Worm (Caenorhabditis elegans) whole organism, L4 larva: ENCODE results near the gene nhr-256.

Source experiments
- R02D3.7 ChIP-seq: fragments of 150-350 bp; sonication (generic microtip); optimal IDR thresholded peaks from 3 replicates; lab custom pipeline; 2014; ENCODE audit warnings: missing biosample characterization, missing genetic modification characterization
- T20F7.1 ChIP-seq: fragments of 200-800 bp; sonication (Bioruptor generic); optimal IDR thresholded peaks from 2 replicates; lab custom pipeline; 2018; ENCODE audit warnings: mild to moderate bottlenecking, missing genetic modification characterization, missing compliant biosample characterization
- Y105C5A.15 ChIP-seq: fragments of 200-800 bp; sonication (Bioruptor generic); IDR thresholded peaks from 2 replicates; pipeline ENCODE4 v1.3.6; 2022; ENCODE audit warnings: missing genetic modification characterization, missing compliant biosample characterization
- Y5F2A.4 ChIP-seq: fragments of 200-800 bp; sonication (Bioruptor generic); optimal IDR thresholded peaks from 2 replicates; lab custom pipeline; 2018; ENCODE audit warnings: mild to moderate bottlenecking, missing genetic modification characterization, missing compliant biosample characterization
- ZK546.5 ChIP-seq, 2 experiments: sonication (generic microtip); optimal IDR thresholded peaks; 2 replicates each; lab custom pipeline; 2017; ENCODE audit warnings: missing biosample characterization in 2 of 2, missing genetic modification characterization in 2 of 2
- aha-1 ChIP-seq: fragments of 150-350 bp; peaks from one replicate; lab custom pipeline; 2014; ENCODE audit warnings: missing biosample characterization, missing genetic modification characterization
- aly-2 ChIP-seq: sonication (generic microtip); optimal IDR thresholded peaks from 2 replicates; lab custom pipeline; 2018; ENCODE audit warnings: missing biosample characterization, missing genetic modification characterization
- attf-4 ChIP-seq: sonication (generic microtip); optimal IDR thresholded peaks from 3 replicates; lab custom pipeline; 2017; ENCODE audit warnings: missing biosample characterization, missing genetic modification characterization
- ceh-28 ChIP-seq: fragments of 150-350 bp; optimal IDR thresholded peaks from 2 replicates; lab custom pipeline; 2014; ENCODE audit warnings: missing biosample characterization, missing genetic modification reagents, missing genetic modification characterization
- ceh-44 ChIP-seq: fragments of 200-800 bp; sonication (Bioruptor generic); IDR thresholded peaks from 2 replicates; pipeline ENCODE4 v1.3.6; 2022; ENCODE audit warnings: missing genetic modification reagents, missing genetic modification characterization, missing compliant biosample characterization
- ceh-82 ChIP-seq: sonication (generic microtip); optimal IDR thresholded peaks from 2 replicates; lab custom pipeline; 2017; ENCODE audit warnings: missing biosample characterization, missing genetic modification characterization
- cey-2 ChIP-seq: sonication (generic microtip); optimal IDR thresholded peaks from 3 replicates; lab custom pipeline; 2017; ENCODE audit warnings: missing genetic modification characterization, mild to moderate bottlenecking, missing compliant biosample characterization, antibody characterized with exemption, borderline replicate concordance; ENCODE audit not compliant: insufficient read depth
- ctbp-1 ChIP-seq: fragments of 200-800 bp; sonication (Bioruptor generic); IDR thresholded peaks from 2 replicates; pipeline ENCODE4 v1.3.6; 2022; ENCODE audit warnings: missing genetic modification reagents, missing genetic modification characterization, missing compliant biosample characterization
- daf-12 ChIP-seq: fragments of 150-350 bp; optimal IDR thresholded peaks from 2 replicates; lab custom pipeline; 2014; ENCODE audit warnings: missing biosample characterization, missing genetic modification reagents, missing genetic modification characterization
- daf-16 ChIP-seq, 3 experiments: sonication (generic microtip); optimal IDR thresholded peaks; 2 replicates each; lab custom pipeline; 2016 to 2017; ENCODE audit warnings: missing genetic modification characterization in 3 of 3, missing genetic modification reagents in 3 of 3, mild to moderate bottlenecking in 2 of 3, missing compliant biosample characterization in 2 of 3, missing biosample characterization in 1 of 3, moderate library complexity in 1 of 3
- daf-19 ChIP-seq: fragments of 200-800 bp; sonication (Bioruptor generic); conservative IDR thresholded peaks from 2 replicates; pipeline ENCODE4 v1.3.6; 2022; ENCODE audit warnings: missing genetic modification characterization, missing compliant biosample characterization
- dmd-6 ChIP-seq: fragments of 200-800 bp; sonication (Bioruptor generic); IDR thresholded peaks from 2 replicates; pipeline ENCODE4 v1.3.6; 2022; ENCODE audit warnings: missing genetic modification reagents, missing genetic modification characterization, missing compliant biosample characterization
- dmd-8 ChIP-seq: fragments of 200-800 bp; sonication (Bioruptor generic); IDR thresholded peaks from 2 replicates; pipeline ENCODE4 v1.3.6; 2022; ENCODE audit warnings: missing genetic modification characterization, missing compliant biosample characterization
- dmd-9 ChIP-seq: fragments of 200-800 bp; sonication (Bioruptor generic); IDR thresholded peaks from 2 replicates; pipeline ENCODE4 v1.3.6; 2022; ENCODE audit warnings: missing genetic modification reagents, missing genetic modification characterization, missing compliant biosample characterization
- duxl-1 ChIP-seq: sonication (generic microtip); optimal IDR thresholded peaks from 2 replicates; lab custom pipeline; 2016; ENCODE audit warnings: mild to moderate bottlenecking, missing genetic modification characterization, moderate library complexity, missing compliant biosample characterization; ENCODE audit not compliant: poor library complexity
- egl-27 ChIP-seq: sonication (generic microtip); optimal IDR thresholded peaks from 3 replicates; lab custom pipeline; 2017; ENCODE audit warnings: missing biosample characterization, missing genetic modification reagents, missing genetic modification characterization
- egl-43 ChIP-seq: fragments of 200-800 bp; sonication (Bioruptor generic); IDR thresholded peaks from 2 replicates; pipeline ENCODE4 v1.3.6; 2022; ENCODE audit warnings: missing genetic modification reagents, missing genetic modification characterization, missing compliant biosample characterization
- fkh-10 ChIP-seq: fragments of 150-350 bp; optimal IDR thresholded peaks from 2 replicates; lab custom pipeline; 2014; ENCODE audit warnings: missing biosample characterization, missing genetic modification reagents, missing genetic modification characterization
- fos-1 ChIP-seq: fragments of 150-350 bp; optimal IDR thresholded peaks from 2 replicates; lab custom pipeline; 2014; ENCODE audit warnings: missing biosample characterization, missing genetic modification characterization
- gei-8 ChIP-seq: fragments of 200-800 bp; sonication (Bioruptor generic); optimal IDR thresholded peaks from 2 replicates; lab custom pipeline; 2018; ENCODE audit warnings: mild to moderate bottlenecking, missing genetic modification characterization, missing compliant biosample characterization
- hlh-30 ChIP-seq: sonication (generic microtip); optimal IDR thresholded peaks from 2 replicates; lab custom pipeline; 2017; ENCODE audit warnings: antibody characterized with exemption, mild to moderate bottlenecking, missing genetic modification characterization, missing compliant biosample characterization; ENCODE audit not compliant: insufficient read depth
- hmg-1.1 ChIP-seq: fragments of 200-800 bp; sonication (Bioruptor generic); IDR thresholded peaks from 2 replicates; pipeline ENCODE4 v1.3.6; 2022; ENCODE audit warnings: missing genetic modification reagents, missing genetic modification characterization, missing compliant biosample characterization
- madf-9 ChIP-seq: fragments of 200-800 bp; sonication (Bioruptor generic); conservative IDR thresholded peaks from 2 replicates; pipeline ENCODE4 v1.3.6; 2022; ENCODE audit warnings: missing genetic modification reagents, missing genetic modification characterization, missing compliant biosample characterization
- nhr-10 ChIP-seq: fragments of 150-350 bp; optimal IDR thresholded peaks from 2 replicates; lab custom pipeline; 2014; ENCODE audit warnings: missing biosample characterization, missing genetic modification characterization
- nhr-102 ChIP-seq: sonication (generic microtip); optimal IDR thresholded peaks from 2 replicates; lab custom pipeline; 2016; ENCODE audit warnings: mild to moderate bottlenecking, missing genetic modification characterization, moderate library complexity, missing compliant biosample characterization
- nhr-25 ChIP-seq: sonication (generic microtip); optimal IDR thresholded peaks from 2 replicates; lab custom pipeline; 2017; ENCODE audit warnings: missing genetic modification characterization, mild to moderate bottlenecking, missing compliant biosample characterization, antibody characterized with exemption, moderate library complexity, borderline replicate concordance; ENCODE audit not compliant: insufficient read depth
- nhr-28 ChIP-seq: fragments of 150-350 bp; optimal IDR thresholded peaks from 2 replicates; lab custom pipeline; 2014; ENCODE audit warnings: missing biosample characterization, missing genetic modification characterization
- nhr-42 ChIP-seq: fragments of 200-800 bp; sonication (Bioruptor generic); IDR thresholded peaks from 2 replicates; pipeline ENCODE4 v1.3.6; 2022; ENCODE audit warnings: missing genetic modification characterization, missing compliant biosample characterization
- nhr-76 ChIP-seq: fragments of 150-350 bp; optimal IDR thresholded peaks from 2 replicates; lab custom pipeline; 2014; ENCODE audit warnings: missing biosample characterization, missing genetic modification characterization
- nhr-77 ChIP-seq: fragments of 150-350 bp; optimal IDR thresholded peaks from 2 replicates; lab custom pipeline; 2014; ENCODE audit warnings: missing biosample characterization, missing genetic modification characterization
- pha-4 ChIP-seq, 2 experiments: fragments of 150-350 bp in 1 of 2; fragments of 200-800 bp in 1 of 2; sonication (Bioruptor generic) in 1 of 2; IDR thresholded peaks in 1 of 2; optimal IDR thresholded peaks in 1 of 2; 2 replicates each; pipeline versions ENCODE4 v1.3.6 to Lab custom; 2014 to 2022; ENCODE audit warnings: missing genetic modification characterization in 2 of 2, missing genetic modification reagents in 2 of 2, missing biosample characterization in 1 of 2, missing compliant biosample characterization in 1 of 2
- php-3 ChIP-seq: fragments of 200-800 bp; sonication (Bioruptor generic); IDR thresholded peaks from 2 replicates; pipeline ENCODE4 v1.3.6; 2022; ENCODE audit warnings: missing genetic modification reagents, missing genetic modification characterization, missing compliant biosample characterization
- pqm-1 ChIP-seq: sonication (generic microtip); optimal IDR thresholded peaks from 2 replicates; lab custom pipeline; 2017; ENCODE audit warnings: missing biosample characterization, missing genetic modification characterization
- sdz-12 ChIP-seq: fragments of 200-800 bp; sonication (Bioruptor generic); optimal IDR thresholded peaks from 2 replicates; lab custom pipeline; 2018; ENCODE audit warnings: mild to moderate bottlenecking, missing genetic modification characterization, missing compliant biosample characterization
- snpc-1.2 ChIP-seq: fragments of 200-800 bp; sonication (Bioruptor generic); IDR thresholded peaks from 2 replicates; pipeline ENCODE4 v1.3.6; 2022; ENCODE audit warnings: missing genetic modification reagents, missing genetic modification characterization, missing compliant biosample characterization
- spr-1 ChIP-seq: sonication (generic microtip); optimal IDR thresholded peaks from 2 replicates; lab custom pipeline; 2016; ENCODE audit warnings: mild to moderate bottlenecking, missing genetic modification characterization, missing compliant biosample characterization
- zag-1 ChIP-seq: fragments of 150-350 bp; optimal IDR thresholded peaks from 2 replicates; lab custom pipeline; 2014; ENCODE audit warnings: missing biosample characterization, missing genetic modification characterization
- zfp-3 ChIP-seq: fragments of 200-800 bp; sonication (Bioruptor generic); conservative IDR thresholded peaks from 2 replicates; pipeline ENCODE4 v1.3.6; 2022; ENCODE audit warnings: missing genetic modification reagents, missing genetic modification characterization, missing compliant biosample characterization
- zip-11 ChIP-seq: fragments of 200-800 bp; sonication (Bioruptor generic); IDR thresholded peaks from 2 replicates; pipeline ENCODE4 v1.3.6; 2022; ENCODE audit warnings: missing genetic modification characterization, missing compliant biosample characterization
- zip-2 ChIP-seq: fragments of 150-350 bp; optimal IDR thresholded peaks from 2 replicates; lab custom pipeline; 2014; ENCODE audit warnings: missing biosample characterization, missing genetic modification characterization

Gene nhr-256

DNA sequence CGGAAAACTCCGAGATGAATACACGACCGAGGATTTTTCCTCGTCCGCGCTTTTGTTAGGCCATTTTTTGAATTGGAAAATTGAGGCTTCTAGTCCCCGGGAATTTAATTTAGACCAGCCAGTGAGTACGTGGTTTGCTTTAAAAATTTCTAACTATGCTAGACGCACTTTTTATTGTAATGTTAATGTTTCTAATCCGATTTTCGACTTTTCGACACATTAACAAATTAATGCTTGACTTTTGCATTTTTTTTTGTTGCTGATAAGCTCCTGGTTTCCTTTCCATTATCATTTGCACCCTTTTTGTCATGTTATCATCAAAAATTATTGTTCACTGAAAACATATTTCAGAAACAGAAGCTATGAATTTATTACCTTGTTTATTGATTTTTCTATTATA, 13.3 kb downstream of the nhr-256 start, which contains the start of gene clec-204:
clec-204 (plus strand) TSS at position 301 of the 400 bp plus-strand sequence.
- TF ChIP-seq nhr-42 (GFP tag; lab: Robert Waterston, UW) (no peak), dmd-9 (GFP tag; lab: Robert Waterston, UW) (no peak), fkh-10 (no peak), aha-1 (tag; lab: Kevin White, UChicago) (peak; percentile 23), sdz-12 (GFP tag; lab: Kevin White, UChicago) (no peak), fos-1 (tag; lab: Kevin White, UChicago) (no peak), pqm-1 (tag; lab: Kevin White, UChicago) (peak; percentile 55), snpc-1.2 (no peak), ZK546.5 (tag; optimal IDR thresholded peaks at IDR 0.05; lab: Kevin White, UChicago) (no peak), hmg-1.1 (GFP tag; lab: Robert Waterston, UW) (no peak), nhr-28 (tag; lab: Kevin White, UChicago) (no peak), ceh-44 (GFP tag; lab: Robert Waterston, UW) (no peak), ceh-28 (tag; lab: Kevin White, UChicago) (no peak), Y105C5A.15 (GFP tag; lab: Robert Waterston, UW) (no peak)
- TF ChIP-seq, all 104 proteins: peak for 2

DNA sequence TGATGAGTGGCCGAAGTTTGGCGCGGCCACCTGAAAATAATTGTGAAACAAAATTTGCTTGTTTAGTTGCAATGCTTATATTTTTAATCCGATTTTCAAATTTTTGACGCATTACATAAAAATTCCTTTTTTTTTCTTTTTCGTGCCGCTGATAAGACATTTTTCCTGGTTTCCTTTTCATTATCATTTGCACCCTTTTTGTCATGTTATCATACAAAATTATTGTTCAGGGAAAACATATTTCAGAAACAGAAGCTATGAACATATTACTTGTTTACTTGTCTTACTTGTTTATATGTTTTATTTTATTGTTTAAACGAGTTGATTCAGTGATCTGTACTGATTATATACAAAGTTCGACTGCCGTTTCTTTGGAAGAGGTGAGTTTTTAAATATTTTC, 17.1 kb downstream of the nhr-256 start, which contains the start of gene clec-205:
clec-205 (plus strand) TSS at position 212 of the 400 bp plus-strand sequence.
- TF ChIP-seq cey-2, result no peak
- no peak for TF ChIP-seq egl-43
- TF ChIP-seq fos-1 (tag; lab: Kevin White, UChicago), result no peak
- no peak for TF ChIP-seq zip-2
- TF ChIP-seq pha-4 (GFP tag; IDR thresholded peaks at IDR 0.05; lab: Robert Waterston, UW), result no peak
- no peak for TF ChIP-seq pha-4 (tag; optimal IDR thresholded peaks at IDR 0.05; lab: Kevin White, UChicago)
- TF ChIP-seq daf-19 (GFP tag; lab: Robert Waterston, UW), result no peak
- no peak for TF ChIP-seq nhr-25
- no peak for TF ChIP-seq nhr-10
- no peak for TF ChIP-seq aly-2 (tag; lab: Kevin White, UChicago)
- TF ChIP-seq dmd-8 (GFP tag; lab: Robert Waterston, UW), result no peak
- TF ChIP-seq zip-11 (GFP tag; lab: Robert Waterston, UW), result no peak
- TF ChIP-seq spr-1 (tag; lab: Kevin White, UChicago), result no peak
- TF ChIP-seq nhr-77, result peak; percentile 1
- no peak for TF ChIP-seq T20F7.1 (GFP tag; lab: Kevin White, UChicago)
- TF ChIP-seq R02D3.7, result no peak
- no peak for TF ChIP-seq sdz-12 (GFP tag; lab: Kevin White, UChicago)
- no peak for TF ChIP-seq nhr-102
- peak; percentile 39 for TF ChIP-seq nhr-28 (tag; lab: Kevin White, UChicago)
- no peak for TF ChIP-seq ceh-28 (tag; lab: Kevin White, UChicago)
- TF ChIP-seq pqm-1 (tag; lab: Kevin White, UChicago), result peak; percentile 53
- TF ChIP-seq php-3 (GFP tag; lab: Robert Waterston, UW), result no peak
- no peak for TF ChIP-seq daf-16 (GFP tag; optimal IDR thresholded peaks at IDR 0.05; lab: Kevin White, UChicago)
- TF ChIP-seq daf-16 (tag; optimal IDR thresholded peaks at IDR 0.05; lab: Kevin White, UChicago), result peak; percentile 86
- no peak for TF ChIP-seq gei-8 (GFP tag; lab: Kevin White, UChicago)
- peak; percentile 36; the same call in 1 of the 2 replicates for TF ChIP-seq dmd-6 (GFP tag; lab: Robert Waterston, UW)
- TF ChIP-seq, all 104 proteins: peak for 5

DNA sequence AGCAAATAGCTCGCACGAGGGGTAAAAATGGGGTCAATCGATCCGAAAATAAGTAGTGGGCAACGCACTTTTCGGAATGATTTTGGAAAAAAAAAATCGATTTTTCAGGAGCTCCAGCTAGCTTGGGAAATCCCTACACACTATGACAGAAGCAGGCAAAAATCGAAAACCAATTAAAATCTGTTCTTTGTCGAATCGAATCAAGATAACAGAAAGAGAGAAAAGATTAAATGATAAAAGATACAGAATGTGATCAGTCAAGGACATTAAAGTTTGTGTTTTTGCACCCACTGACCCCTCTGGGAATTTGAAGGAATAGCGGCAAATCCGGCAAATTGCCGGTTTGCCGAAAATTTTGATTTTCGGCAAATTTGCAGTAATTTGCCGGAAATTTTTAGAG, 23.9 kb downstream of the nhr-256 start:
- TF ChIP-seq madf-9 (GFP tag; lab: Robert Waterston, UW) (no peak), nhr-28 (tag; lab: Kevin White, UChicago) (peak; percentile 22)

DNA sequence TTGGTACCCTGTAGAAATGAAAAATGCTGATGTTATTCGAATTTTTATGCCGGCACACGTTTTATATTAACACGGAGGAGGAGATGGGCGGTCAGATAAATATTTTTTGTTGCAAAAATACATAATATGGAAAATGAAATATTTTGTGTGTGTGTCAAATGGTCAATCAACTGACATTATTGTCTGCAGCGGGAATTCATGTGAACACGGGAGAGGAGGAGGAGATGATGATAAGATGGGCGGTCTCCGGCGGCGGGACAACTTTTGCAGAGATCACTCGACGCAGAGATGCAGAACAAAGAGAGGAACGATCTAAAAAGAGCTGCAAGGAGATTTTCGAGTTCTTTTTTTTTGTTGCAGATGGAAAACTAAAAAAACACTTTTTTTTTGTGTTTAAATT, 28.2 kb downstream of the nhr-256 start, which contains the start of gene dhs-13:
dhs-13 (minus strand) TSS at position 8 of the 400 bp plus-strand sequence.
- TF ChIP-seq ctbp-1, result no peak
- no peak for TF ChIP-seq nhr-76 (tag; lab: Kevin White, UChicago)
- peak; percentile 93 for TF ChIP-seq hlh-30 (tag; lab: Kevin White, UChicago)
- TF ChIP-seq snpc-1.2, result no peak
- no peak for TF ChIP-seq Y5F2A.4 (GFP tag; lab: Kevin White, UChicago)
- no peak for TF ChIP-seq attf-4 (tag; lab: Kevin White, UChicago)
- no peak for TF ChIP-seq zfp-3 (GFP tag; lab: Robert Waterston, UW)
- no peak for TF ChIP-seq nhr-10
- TF ChIP-seq duxl-1 (tag; lab: Kevin White, UChicago), result no peak
- TF ChIP-seq Y105C5A.15 (GFP tag; lab: Robert Waterston, UW), result no peak
- TF ChIP-seq zag-1 (tag; lab: Kevin White, UChicago), result no peak
- no peak for TF ChIP-seq ceh-82 (tag; lab: Kevin White, UChicago)
- TF ChIP-seq daf-12 (tag; lab: Kevin White, UChicago), result no peak
- no peak for TF ChIP-seq egl-27 (tag; lab: Kevin White, UChicago)
- peak; percentile 27 for TF ChIP-seq pqm-1 (tag; lab: Kevin White, UChicago)
